Fruit fly (Drosophila melanogaster) whole organism, embryonic: ENCODE data around the gene HtrA2.

Source experiments
- CG11695 ChIP-seq: fragments of 200-800 bp; sonication (Bioruptor generic); IDR thresholded peaks from 3 replicates; pipeline ENCODE4 v1.3.6; 2022; ENCODE audit warnings: missing biosample characterization, missing genetic modification characterization
- CG12744 ChIP-seq: fragments of 200-800 bp; sonication (Bioruptor generic); optimal IDR thresholded peaks from 2 replicates; lab custom pipeline; 2016; ENCODE audit warnings: missing biosample characterization, missing genetic modification characterization
- CG12942 ChIP-seq: fragments of 200-800 bp; sonication (Bioruptor generic); optimal IDR thresholded peaks from 3 replicates; lab custom pipeline; 2016; ENCODE audit warnings: missing biosample characterization, missing genetic modification characterization
- CG13123 ChIP-seq: fragments of 200-800 bp; sonication (Bioruptor generic); optimal IDR thresholded peaks from 2 replicates; lab custom pipeline; 2016; ENCODE audit warnings: missing biosample characterization, missing genetic modification characterization
- CG17829 ChIP-seq: fragments of 200-800 bp; optimal IDR thresholded peaks from 2 replicates; lab custom pipeline; 2019; ENCODE audit warnings: missing biosample characterization, mild to moderate bottlenecking, missing genetic modification characterization, moderate library complexity
- CG2875 ChIP-seq: fragments of 200-800 bp; sonication (Bioruptor generic); optimal IDR thresholded peaks from 2 replicates; lab custom pipeline; 2017; ENCODE audit warnings: missing biosample characterization, mild to moderate bottlenecking, missing genetic modification characterization, missing genetic modification reagents
- CG2889 ChIP-seq: fragments of 200-800 bp; sonication (Bioruptor generic); IDR thresholded peaks from 3 replicates; pipeline ENCODE4 v1.3.6; 2022; ENCODE audit warnings: missing biosample characterization, missing genetic modification characterization
- CG30403 ChIP-seq: fragments of 200-800 bp; sonication (Bioruptor generic); optimal IDR thresholded peaks from 3 replicates; lab custom pipeline; 2016; ENCODE audit warnings: missing biosample characterization, missing genetic modification characterization
- CG4820 ChIP-seq: fragments of 200-800 bp; sonication (Bioruptor generic); optimal IDR thresholded peaks from 3 replicates; lab custom pipeline; 2016; ENCODE audit warnings: missing biosample characterization, missing genetic modification characterization
- CG6813 ChIP-seq: fragments of 200-800 bp; sonication (Bioruptor generic); optimal IDR thresholded peaks from 2 replicates; lab custom pipeline; 2017; ENCODE audit warnings: missing biosample characterization, missing genetic modification characterization, mild to moderate bottlenecking, moderate library complexity, missing genetic modification reagents
- CG7556 ChIP-seq: fragments of 200-800 bp; sonication (Bioruptor generic); optimal IDR thresholded peaks from 2 replicates; lab custom pipeline; 2017; ENCODE audit warnings: missing biosample characterization, mild to moderate bottlenecking, missing genetic modification characterization
- CG7786 ChIP-seq: fragments of 200-800 bp; sonication (Bioruptor generic); optimal IDR thresholded peaks from 2 replicates; lab custom pipeline; 2016; ENCODE audit warnings: missing biosample characterization, missing genetic modification characterization
- D19A ChIP-seq: fragments of 200-800 bp; optimal IDR thresholded peaks from 3 replicates; lab custom pipeline; 2019; ENCODE audit warnings: missing biosample characterization, mild to moderate bottlenecking, missing genetic modification characterization, moderate library complexity
- D19B ChIP-seq: fragments of 200-800 bp; sonication (Bioruptor generic); optimal IDR thresholded peaks from 2 replicates; lab custom pipeline; 2017; ENCODE audit warnings: missing biosample characterization, mild to moderate bottlenecking, missing genetic modification characterization
- Dbx ChIP-seq: fragments of 200-800 bp; sonication (Bioruptor generic); IDR thresholded peaks from 3 replicates; pipeline ENCODE4 v1.3.6; 2022; ENCODE audit warnings: missing biosample characterization, missing genetic modification characterization
- Dek ChIP-seq: fragments of 200-800 bp; sonication (Bioruptor generic); optimal IDR thresholded peaks from 3 replicates; lab custom pipeline; 2019; ENCODE audit warnings: missing biosample characterization, mild to moderate bottlenecking, missing genetic modification characterization, moderate library complexity
- Hand ChIP-seq: fragments of 200-800 bp; sonication (Bioruptor generic); optimal IDR thresholded peaks from 2 replicates; lab custom pipeline; 2017; ENCODE audit warnings: mild to moderate bottlenecking, missing biosample characterization, missing genetic modification reagents, missing genetic modification characterization
- Hmr ChIP-seq: fragments of 200-800 bp; sonication (Bioruptor generic); optimal IDR thresholded peaks from 3 replicates; lab custom pipeline; 2017; ENCODE audit warnings: mild to moderate bottlenecking, missing biosample characterization, missing genetic modification reagents, missing genetic modification characterization
- Hr3 ChIP-seq: fragments of 200-800 bp; sonication (Bioruptor generic); optimal IDR thresholded peaks from 3 replicates; lab custom pipeline; 2016; ENCODE audit warnings: missing biosample characterization, missing genetic modification characterization
- Mrtf ChIP-seq: fragments of 200-800 bp; sonication (Bioruptor generic); IDR thresholded peaks from 3 replicates; pipeline ENCODE4 v1.3.6; 2022; ENCODE audit warnings: missing biosample characterization, missing genetic modification characterization
- NFAT ChIP-seq: fragments of 200-800 bp; sonication (Bioruptor generic); IDR thresholded peaks from 2 replicates; pipeline ENCODE4 v1.3.6; 2022; ENCODE audit warnings: missing biosample characterization, missing genetic modification characterization
- NfI ChIP-seq: fragments of 200-800 bp; sonication (Bioruptor generic); optimal IDR thresholded peaks from 3 replicates; lab custom pipeline; 2018; ENCODE audit warnings: missing biosample characterization, mild to moderate bottlenecking, missing genetic modification characterization, moderate library complexity
- Oaz ChIP-seq: fragments of 200-800 bp; sonication (Bioruptor generic); IDR thresholded peaks from 2 replicates; pipeline ENCODE4 v1.3.6; 2022; ENCODE audit warnings: missing biosample characterization, missing genetic modification characterization
- Pdp1 ChIP-seq, 2 experiments: fragments of 200-800 bp; sonication (Bioruptor generic); optimal IDR thresholded peaks; 3 replicates each; lab custom pipeline; 2016; ENCODE audit warnings: missing biosample characterization in 2 of 2, missing genetic modification characterization in 2 of 2, mild to moderate bottlenecking in 1 of 2, moderate library complexity in 1 of 2
- Usf ChIP-seq: fragments of 200-800 bp; sonication (Bioruptor generic); optimal IDR thresholded peaks from 2 replicates; lab custom pipeline; 2017; ENCODE audit warnings: missing genotype, missing biosample characterization, missing genetic modification characterization
- ab ChIP-seq: fragments of 200-800 bp; sonication (Bioruptor generic); optimal IDR thresholded peaks from 2 replicates; lab custom pipeline; 2016; ENCODE audit warnings: missing biosample characterization, missing genetic modification characterization
- ase ChIP-seq: fragments of 200-800 bp; sonication (Bioruptor generic); IDR thresholded peaks from 3 replicates; pipeline ENCODE4 v1.3.6; 2022; ENCODE audit warnings: missing biosample characterization, missing genetic modification characterization
- az2 ChIP-seq: fragments of 200-800 bp; sonication (Bioruptor generic); optimal IDR thresholded peaks from 3 replicates; lab custom pipeline; 2016; ENCODE audit warnings: missing biosample characterization, missing genetic modification characterization
- bcd ChIP-seq: fragments of 200-800 bp; sonication (Bioruptor generic); optimal IDR thresholded peaks from 2 replicates; lab custom pipeline; 2017; ENCODE audit warnings: missing biosample characterization, mild to moderate bottlenecking, missing genetic modification characterization
- bsh ChIP-seq, 2 experiments: fragments of 200-800 bp; sonication (Bioruptor generic); optimal IDR thresholded peaks; 2 replicates each; lab custom pipeline; 2017 to 2018; ENCODE audit warnings: mild to moderate bottlenecking in 2 of 2, missing biosample characterization in 2 of 2, missing genetic modification characterization in 2 of 2, moderate library complexity in 1 of 2
- cas ChIP-seq: fragments of 200-800 bp; sonication (Bioruptor generic); IDR thresholded peaks from 2 replicates; pipeline ENCODE4 v1.3.6; 2022; ENCODE audit warnings: missing biosample characterization, missing genetic modification characterization
- chinmo ChIP-seq: fragments of 200-800 bp; sonication (Bioruptor generic); IDR thresholded peaks from 4 replicates; pipeline ENCODE4 v1.3.6; 2022; ENCODE audit warnings: missing biosample characterization, missing genetic modification characterization; ENCODE audit not compliant: partially characterized antibody
- chn ChIP-seq: fragments of 200-800 bp; sonication (Bioruptor generic); optimal IDR thresholded peaks from 2 replicates; lab custom pipeline; 2016; ENCODE audit warnings: missing biosample characterization, missing genetic modification characterization
- dm ChIP-seq: fragments of 200-800 bp; sonication (Bioruptor generic); optimal IDR thresholded peaks from 3 replicates; lab custom pipeline; 2016; ENCODE audit warnings: missing biosample characterization, missing genetic modification characterization
- en ChIP-seq: fragments of 200-800 bp; sonication (Bioruptor generic); optimal IDR thresholded peaks from 2 replicates; lab custom pipeline; 2016; ENCODE audit warnings: missing biosample characterization, missing genetic modification characterization
- fd96Cb ChIP-seq: fragments of 200-800 bp; sonication (Bioruptor generic); optimal IDR thresholded peaks from 2 replicates; lab custom pipeline; 2018; ENCODE audit warnings: missing biosample characterization, mild to moderate bottlenecking, missing genetic modification characterization, moderate library complexity
- fu2 ChIP-seq: fragments of 200-800 bp; sonication (Bioruptor generic); optimal IDR thresholded peaks from 2 replicates; lab custom pipeline; 2016; ENCODE audit warnings: missing biosample characterization, missing genetic modification characterization
- mam ChIP-seq: fragments of 200-800 bp; sonication (Bioruptor generic); optimal IDR thresholded peaks from 3 replicates; lab custom pipeline; 2016; ENCODE audit warnings: missing biosample characterization, missing genetic modification characterization
- otp ChIP-seq: fragments of 200-800 bp; sonication (Bioruptor generic); IDR thresholded peaks from 3 replicates; pipeline ENCODE4, ENCODE4 v1.3.6; 2022; ENCODE audit warnings: missing biosample characterization, missing genetic modification characterization
- psq ChIP-seq: fragments of 200-800 bp; sonication (Bioruptor generic); optimal IDR thresholded peaks from 2 replicates; lab custom pipeline; 2017; ENCODE audit warnings: missing biosample characterization, missing genetic modification characterization
- rib ChIP-seq: fragments of 200-800 bp; sonication (Bioruptor generic); IDR thresholded peaks from 2 replicates; pipeline ENCODE4 v1.3.6; 2022; ENCODE audit warnings: missing biosample characterization, missing genetic modification characterization
- scrt ChIP-seq: fragments of 200-800 bp; sonication (Bioruptor generic); optimal IDR thresholded peaks from 2 replicates; lab custom pipeline; 2018; ENCODE audit warnings: missing biosample characterization, mild to moderate bottlenecking, missing genetic modification characterization, moderate library complexity
- sim ChIP-seq: fragments of 200-800 bp; sonication (Bioruptor generic); IDR thresholded peaks from 2 replicates; pipeline ENCODE4 v1.3.6; 2022; ENCODE audit warnings: missing biosample characterization, missing genetic modification characterization
- slbo ChIP-seq: fragments of 200-800 bp; sonication (Bioruptor generic); IDR thresholded peaks from 2 replicates; pipeline ENCODE4 v1.3.6; 2022; ENCODE audit warnings: missing biosample characterization, missing genetic modification characterization
- slou ChIP-seq: fragments of 200-800 bp; sonication (Bioruptor generic); optimal IDR thresholded peaks from 3 replicates; lab custom pipeline; 2016; ENCODE audit warnings: missing biosample characterization, missing genetic modification characterization
- slp2 ChIP-seq: fragments of 200-800 bp; sonication (Bioruptor generic); optimal IDR thresholded peaks from 2 replicates; lab custom pipeline; 2016; ENCODE audit warnings: missing biosample characterization, missing genetic modification characterization
- tap ChIP-seq: fragments of 200-800 bp; optimal IDR thresholded peaks from 3 replicates; lab custom pipeline; 2019; ENCODE audit warnings: missing biosample characterization, mild to moderate bottlenecking, missing genetic modification characterization, moderate library complexity
- tx ChIP-seq: fragments of 200-800 bp; sonication (Bioruptor generic); optimal IDR thresholded peaks from 2 replicates; lab custom pipeline; 2016; ENCODE audit warnings: missing biosample characterization, missing genetic modification characterization
- vfl ChIP-seq: fragments of 200-800 bp; sonication (Bioruptor generic); optimal IDR thresholded peaks from 2 replicates; lab custom pipeline; 2016; ENCODE audit warnings: missing biosample characterization, missing genetic modification characterization
- wek ChIP-seq: fragments of 200-800 bp; sonication (Bioruptor generic); optimal IDR thresholded peaks from 3 replicates; lab custom pipeline; 2018; ENCODE audit warnings: missing biosample characterization, mild to moderate bottlenecking, missing genetic modification characterization, moderate library complexity
- wor ChIP-seq: fragments of 200-800 bp; sonication (Bioruptor generic); IDR thresholded peaks from 2 replicates; pipeline ENCODE4 v1.3.6; 2022; ENCODE audit warnings: missing biosample characterization, missing genetic modification characterization

Gene HtrA2

DNA sequence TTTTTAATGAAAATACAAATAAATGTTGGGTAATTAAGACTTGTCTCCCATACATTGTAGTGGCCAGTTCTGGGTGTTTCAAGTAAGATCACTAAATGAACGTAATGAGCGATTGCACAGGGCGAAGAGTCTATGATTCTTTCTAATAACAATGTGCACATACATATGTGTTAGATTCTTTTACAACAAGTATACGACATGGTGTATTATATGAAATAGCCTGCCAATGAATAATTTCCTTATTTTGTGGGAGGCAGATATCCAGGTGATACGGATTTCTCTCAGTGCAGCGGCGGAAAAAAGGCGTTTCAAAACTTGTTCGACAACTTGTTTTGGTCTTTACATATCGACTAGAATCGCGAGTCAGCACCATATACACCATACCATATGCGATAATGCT lies 37.9 kb downstream of the HtrA2 start (continued):
- TF ChIP-seq CG6813 (no peak), sim (GFP tag; lab: Robert Waterston, UW) (no peak), slou (GFP tag; lab: Kevin White, UChicago) (peak; percentile 55), scrt (GFP tag; lab: Kevin White, UChicago) (peak; percentile 19), fu2 (peak; percentile 52), CG17829 (tag; lab: Kevin White, UChicago) (peak; percentile 32), cas (peak; percentile 46; the same call in 1 of the 2 replicates), NfI (GFP tag; lab: Kevin White, UChicago) (peak; percentile 54), CG12744 (GFP tag; lab: Kevin White, UChicago) (peak; percentile 43), ab (GFP tag; lab: Kevin White, UChicago) (peak; percentile 42), CG11695 (peak; percentile 69; the same call in 2 of the 3 replicates), CG4820 (peak; percentile 44), Mrtf (GFP tag; lab: Robert Waterston, UW) (0 out of 3 replicates have a peak, but pooled peaks have one; percentile 38), tap (tag; lab: Kevin White, UChicago) (no peak), NFAT (GFP tag; lab: Robert Waterston, UW) (peak; percentile 55), D19A (peak; percentile 20), slp2 (GFP tag; lab: Kevin White, UChicago) (peak; percentile 32), Hand (GFP tag; lab: Kevin White, UChicago) (peak; percentile 23), otp (GFP tag; lab: Robert Waterston, UW) (peak; percentile 16; the same call in 1 of the 3 replicates), bcd (GFP tag; lab: Kevin White, UChicago) (peak; percentile 54), mam (GFP tag; lab: Kevin White, UChicago) (peak; percentile 71), Hmr (peak; percentile 62), CG12942 (peak; percentile 5), Usf (no peak), Dbx (GFP tag; lab: Robert Waterston, UW) (peak; percentile 83), CG13123 (no peak), fd96Cb (tag; lab: Kevin White, UChicago) (peak; percentile 32), bsh (GFP tag; optimal IDR thresholded peaks at IDR 0.05; lab: Kevin White, UChicago) (peak; percentile 6 to 63), tx (GFP tag; lab: Kevin White, UChicago) (peak; percentile 48), wor (GFP tag; lab: Robert Waterston, UW) (no peak), wek (GFP tag; lab: Kevin White, UChicago) (peak; percentile 0), Dek (tag; lab: Kevin White, UChicago) (peak; percentile 54), psq (GFP tag; lab: Kevin White, UChicago) (no peak), Pdp1 (GFP tag; optimal IDR thresholded peaks at IDR 0.05; lab: Kevin White, UChicago) (peak; percentile 51 to 74), CG7556 (GFP tag; lab: Kevin White, UChicago) (peak; percentile 40), chinmo (GFP tag; lab: Robert Waterston, UW) (0 out of 4 replicates have a peak, but pooled peaks have one; percentile 8), Hr3 (GFP tag; lab: Kevin White, UChicago) (peak; percentile 14), slbo (GFP tag; lab: Robert Waterston, UW) (peak; percentile 88), CG2875 (GFP tag; lab: Kevin White, UChicago) (no peak), az2 (GFP tag; lab: Kevin White, UChicago) (peak; percentile 49), CG2889 (peak; percentile 57; the same call in 2 of the 3 replicates), en (peak; percentile 44), D19B (GFP tag; lab: Kevin White, UChicago) (peak; percentile 32), CG7786 (peak; percentile 66), dm (GFP tag; lab: Kevin White, UChicago) (no peak), rib (GFP tag; lab: Robert Waterston, UW) (0 out of 2 replicates have a peak, but pooled peaks have one; percentile 22), Oaz (GFP tag; lab: Robert Waterston, UW) (no peak), CG30403 (GFP tag; lab: Kevin White, UChicago) (peak; percentile 47), chn (GFP tag; lab: Kevin White, UChicago) (peak; percentile 23), ase (0 out of 3 replicates have a peak, but pooled peaks have one; percentile 33), vfl (GFP tag; lab: Kevin White, UChicago) (peak; percentile 39)
